Worm (Caenorhabditis elegans): ENCODE data around the gene Y69A2AR.19.

- TF ChIP-seq fos-1 (tag; optimal IDR thresholded peaks at IDR 0.05) (no peak), vab-15 (tag; optimal IDR thresholded peaks at IDR 0.05) (no peak), elt-3 (tag; optimal IDR thresholded peaks at IDR 0.05) (no peak), alr-1 (tag; optimal IDR thresholded peaks at IDR 0.05; ENCODE audit: borderline replicate concordance) (no peak), elt-2 (tag; optimal IDR thresholded peaks at IDR 0.05) (no peak), skn-1 (tag; optimal IDR thresholded peaks at IDR 0.05) (no peak), aly-2 (tag; optimal IDR thresholded peaks at IDR 0.05) (no peak), nhr-237 (tag; optimal IDR thresholded peaks at IDR 0.05) (no peak), egl-27 (tag; optimal IDR thresholded peaks at IDR 0.05) (no peak), dpl-1 (GFP tag; optimal IDR thresholded peaks at IDR 0.05) (no peak)
Measured at ce11 chrIV:2461396-2461795, 27.2 kb upstream of the Y69A2AR.19 start.

All from whole organism, L1 larva.